Worm (Caenorhabditis elegans): ENCODE results near the gene F41G3.5.

DNA sequence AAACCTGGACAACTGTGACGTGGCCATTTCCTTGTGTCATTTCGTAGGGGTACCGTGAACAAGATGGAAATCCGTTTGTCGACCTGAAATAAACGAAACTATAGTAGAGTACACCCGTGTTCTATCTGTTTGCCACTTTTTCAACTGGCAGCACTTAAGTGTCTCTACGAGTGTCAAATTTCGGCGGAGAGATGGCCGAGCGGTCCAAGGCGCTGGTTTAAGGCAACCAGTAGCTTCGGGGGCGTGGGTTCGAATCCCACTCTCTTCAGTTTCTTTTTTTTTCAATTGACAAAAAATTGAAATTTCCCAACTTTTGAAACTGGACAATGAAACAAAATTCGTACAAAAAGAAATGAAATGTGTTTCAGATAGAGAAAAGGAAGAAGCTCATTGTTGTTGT lies 24.9 kb upstream of the F41G3.5 start:
- TF ChIP-seq W03F9.2 (tag; optimal IDR thresholded peaks at IDR 0.05) (no peak), him-1 (tag; optimal IDR thresholded peaks at IDR 0.05) (peak; percentile 49)

All from whole organism, L4/young adult.